Worm (Caenorhabditis elegans) whole organism, L1 larva: ENCODE measurements around the gene fbxa-79.

ENCODE experiments used
- C04F5.9 ChIP-seq: sonication (generic microtip); optimal IDR thresholded peaks from 2 replicates; lab custom pipeline; 2016; ENCODE audit warnings: missing genetic modification characterization, missing compliant biosample characterization
- ama-1 ChIP-seq: fragments of 150-350 bp; optimal IDR thresholded peaks from 2 replicates; lab custom pipeline; 2014
- blmp-1 ChIP-seq: fragments of 150-350 bp; optimal IDR thresholded peaks from 2 replicates; lab custom pipeline; 2014; ENCODE audit warnings: missing biosample characterization, missing genetic modification characterization
- fkh-10 ChIP-seq: sonication (generic microtip); optimal IDR thresholded peaks from 2 replicates; lab custom pipeline; 2017; ENCODE audit warnings: missing biosample characterization, missing genetic modification reagents, missing genetic modification characterization
- fos-1 ChIP-seq: fragments of 150-350 bp; optimal IDR thresholded peaks from 2 replicates; lab custom pipeline; 2014; ENCODE audit warnings: missing biosample characterization, missing genetic modification characterization
- lin-35 ChIP-seq, 2 experiments: fragments of 150-350 bp; optimal IDR thresholded peaks; 2 replicates each; lab custom pipeline; 2014; ENCODE audit warnings: missing biosample characterization in 2 of 2, missing genetic modification characterization in 2 of 2, missing genetic modification reagents in 2 of 2
- mab-9 ChIP-seq: fragments of 200-800 bp; sonication (Bioruptor generic); IDR thresholded peaks from 2 replicates; pipeline ENCODE4 v1.3.6; 2022; ENCODE audit warnings: missing genetic modification reagents, missing genetic modification characterization, missing compliant biosample characterization
- nhr-12 ChIP-seq: sonication (generic microtip); optimal IDR thresholded peaks from 2 replicates; lab custom pipeline; 2017; ENCODE audit warnings: missing biosample characterization, missing genetic modification characterization
- nhr-28 ChIP-seq: fragments of 150-350 bp; optimal IDR thresholded peaks from 2 replicates; lab custom pipeline; 2014; ENCODE audit warnings: missing biosample characterization, missing genetic modification characterization
- pqm-1 ChIP-seq: sonication (generic microtip); optimal IDR thresholded peaks from 3 replicates; lab custom pipeline; 2017; ENCODE audit warnings: missing biosample characterization, missing genetic modification characterization
- snpc-4 ChIP-seq: fragments of 150-350 bp; optimal IDR thresholded peaks from 2 replicates; lab custom pipeline; 2014; ENCODE audit warnings: missing biosample characterization, missing genetic modification characterization
- zag-1 ChIP-seq: fragments of 150-350 bp; optimal IDR thresholded peaks from 2 replicates; lab custom pipeline; 2014; ENCODE audit warnings: missing biosample characterization, missing genetic modification characterization

DNA sequence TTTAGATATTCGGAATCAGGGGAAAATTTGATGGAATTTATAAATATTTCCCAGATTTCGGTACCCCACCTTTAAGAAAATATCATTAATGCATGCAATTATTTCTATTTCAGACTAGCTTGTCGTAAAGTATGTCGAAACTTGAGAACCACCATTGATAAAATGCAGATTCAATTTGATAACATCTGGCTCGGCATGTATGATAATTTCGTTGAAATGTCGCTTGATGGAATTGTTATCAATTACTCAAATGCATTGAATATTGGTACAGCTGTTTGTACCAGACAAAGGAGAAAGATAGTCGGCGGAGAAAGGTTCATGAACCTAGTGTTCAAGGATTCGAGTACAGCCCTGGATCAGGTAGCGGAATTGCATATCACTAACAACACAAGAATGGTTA is 23.8 kb upstream of the fbxa-79 start, which contains the start of gene Y82E9BL.19:
- no peak for TF ChIP-seq lin-35 (GFP tag; optimal IDR thresholded peaks at IDR 0.05; lab: Kevin White, UChicago)
- no peak for TF ChIP-seq pqm-1 (tag; lab: Kevin White, UChicago)
- TF ChIP-seq fos-1 (tag; lab: Kevin White, UChicago), result no peak
- no peak for TF ChIP-seq blmp-1 (tag; lab: Kevin White, UChicago)
- no peak for TF ChIP-seq zag-1 (tag; lab: Kevin White, UChicago)
- TF ChIP-seq fkh-10 (GFP tag; lab: Kevin White, UChicago), result no peak
- TF ChIP-seq ama-1 (lab: Kevin White, UChicago), result no peak
- TF ChIP-seq C04F5.9 (tag; lab: Kevin White, UChicago), result no peak
- no peak for TF ChIP-seq snpc-4 (tag; lab: Kevin White, UChicago)
- no peak for TF ChIP-seq nhr-28 (tag; lab: Kevin White, UChicago)
- TF ChIP-seq mab-9 (GFP tag; lab: Robert Waterston, UW), result no peak
- no peak for TF ChIP-seq nhr-12 (tag; lab: Kevin White, UChicago)
